Fruit fly (Drosophila melanogaster) whole organism, wandering third instar larva: ENCODE results near the gene CG11583.

Experiments
- Dif ChIP-seq: fragments of 200-275, 200-300 bp; sonication (Bioruptor generic); optimal IDR thresholded peaks from 2 replicates; lab custom pipeline; 2018; ENCODE audit warnings: missing biosample characterization, missing genetic modification characterization; ENCODE audit not compliant: partially characterized antibody
- GATAd ChIP-seq: sonication (Bioruptor generic); optimal IDR thresholded peaks from 2 replicates; lab custom pipeline; 2016; ENCODE audit warnings: missing biosample characterization, missing genetic modification characterization
- Hnf4 ChIP-seq: fragments of 200-800 bp; sonication (Bioruptor generic); optimal IDR thresholded peaks from 2 replicates; lab custom pipeline; 2016; ENCODE audit warnings: missing biosample characterization, mild to moderate bottlenecking, missing genetic modification characterization
- Hr83 ChIP-seq: fragments of 200-300 bp; sonication (Bioruptor generic); optimal IDR thresholded peaks from 2 replicates; lab custom pipeline; 2016; ENCODE audit warnings: missing biosample characterization, mild to moderate bottlenecking, missing genetic modification characterization, moderate library complexity; ENCODE audit not compliant: poor library complexity, severe bottlenecking
- Jra ChIP-seq: sonication (Bioruptor generic); optimal IDR thresholded peaks from 2 replicates; lab custom pipeline; 2016; ENCODE audit warnings: missing biosample characterization, missing genetic modification characterization
- N ChIP-seq: fragments of >200 bp; optimal IDR thresholded peaks from 2 replicates; lab custom pipeline; 2018; ENCODE audit warnings: missing biosample characterization, missing external identifiers, missing genetic modification characterization
- Rel ChIP-seq, 2 experiments: fragments of 200-800 bp; sonication (Bioruptor generic) in 1 of 2; optimal IDR thresholded peaks; 2 replicates in 1 of 2; 3 replicates in 1 of 2; lab custom pipeline; 2016 to 2019; ENCODE audit warnings: mild to moderate bottlenecking in 2 of 2, missing biosample characterization in 2 of 2, missing genetic modification characterization in 2 of 2, moderate library complexity in 1 of 2
- Sp1 ChIP-seq: fragments of 200-800 bp; sonication (Bioruptor generic); optimal IDR thresholded peaks from 3 replicates; lab custom pipeline; 2019; ENCODE audit warnings: missing biosample characterization, mild to moderate bottlenecking, missing genetic modification characterization, moderate library complexity
- Vsx2 ChIP-seq: fragments of 200-300, 225-300 bp; sonication (Bioruptor generic); optimal IDR thresholded peaks from 2 replicates; lab custom pipeline; 2018; ENCODE audit warnings: missing biosample characterization, missing genetic modification characterization; ENCODE audit not compliant: partially characterized antibody
- br ChIP-seq: fragments of 200-800 bp; sonication (Bioruptor generic); optimal IDR thresholded peaks from 2 replicates; lab custom pipeline; 2016; ENCODE audit warnings: missing biosample characterization, missing genetic modification characterization
- dl ChIP-seq, 2 experiments: fragments of 175-275, 200-275 bp in 1 of 2; fragments of 200-275 bp in 1 of 2; sonication (Bioruptor generic); optimal IDR thresholded peaks; lab custom pipeline; 2018; ENCODE audit warnings: mild to moderate bottlenecking in 2 of 2, missing biosample characterization in 2 of 2, missing genetic modification characterization in 2 of 2, moderate library complexity in 2 of 2; ENCODE audit not compliant: partially characterized antibody in 2 of 2, insufficient read depth in 1 of 2
- ey ChIP-seq: fragments of 200-800 bp; sonication (Bioruptor generic); optimal IDR thresholded peaks from 2 replicates; lab custom pipeline; 2016; ENCODE audit warnings: missing biosample characterization, missing genetic modification characterization
- fru ChIP-seq: fragments of 200-800 bp; sonication (Bioruptor generic); optimal IDR thresholded peaks from 3 replicates; lab custom pipeline; 2016; ENCODE audit warnings: missing biosample characterization, mild to moderate bottlenecking, missing genetic modification characterization
- h ChIP-seq: fragments of 200-800 bp; sonication (Bioruptor generic); optimal IDR thresholded peaks from 3 replicates; lab custom pipeline; 2016; ENCODE audit warnings: missing biosample characterization, mild to moderate bottlenecking, missing genetic modification characterization
- sage ChIP-seq: fragments of 200-800 bp; sonication (Bioruptor generic); optimal IDR thresholded peaks from 2 replicates; lab custom pipeline; 2016; ENCODE audit warnings: missing biosample characterization, mild to moderate bottlenecking, missing genetic modification characterization
- sv ChIP-seq: fragments of 200-800 bp; sonication (Bioruptor generic); optimal IDR thresholded peaks from 3 replicates; lab custom pipeline; 2016; ENCODE audit warnings: missing biosample characterization, missing genetic modification characterization
- tai ChIP-seq: sonication (Bioruptor generic); optimal IDR thresholded peaks from 2 replicates; lab custom pipeline; 2016; ENCODE audit warnings: missing biosample characterization, missing genetic modification characterization

The CG11583 gene

DNA sequence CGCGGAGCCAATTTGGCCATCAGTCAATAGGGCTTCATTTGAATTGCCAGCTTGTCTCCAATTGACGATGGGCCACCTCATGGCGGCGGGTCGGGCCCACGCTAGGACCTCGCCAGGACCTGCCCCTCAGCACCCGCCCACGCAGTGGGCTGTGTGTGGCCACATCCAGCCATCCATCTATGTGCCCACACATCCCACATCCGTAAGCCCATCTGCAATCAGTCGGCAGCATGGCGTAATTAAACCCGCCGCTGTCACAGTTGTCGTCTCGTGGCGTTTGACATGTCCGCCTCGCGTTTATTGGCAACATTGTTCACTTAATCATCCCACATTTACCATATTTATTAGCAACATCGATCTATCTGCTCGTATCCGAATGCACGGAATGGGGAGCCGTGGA is 44.4 kb downstream of the CG11583 start:
- TF ChIP-seq ey (GFP tag; lab: Kevin White, UChicago) (no peak), sage (GFP tag; lab: Kevin White, UChicago) (no peak)

DNA sequence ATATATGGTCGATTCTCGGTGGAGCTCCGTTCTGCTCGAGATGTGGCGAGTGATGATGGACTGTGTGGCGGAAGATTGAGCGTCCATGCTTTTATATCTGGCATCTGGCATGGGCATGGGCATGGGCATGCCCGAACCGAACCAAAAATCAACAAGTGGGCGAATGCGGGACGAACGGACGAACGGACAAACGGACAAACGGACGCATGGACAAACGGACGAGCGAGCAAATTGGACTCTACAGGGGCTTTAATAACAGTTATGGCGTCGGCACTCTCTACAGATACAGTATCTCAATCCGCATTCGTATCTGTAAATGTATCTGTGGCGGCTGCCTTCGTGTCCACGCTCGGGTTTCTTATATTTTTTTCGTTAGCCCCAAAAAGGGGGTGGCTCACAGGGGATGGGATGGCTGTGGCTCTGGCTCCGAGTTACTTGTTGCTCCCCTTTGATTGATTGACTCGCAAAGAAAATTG is 46.5 kb downstream of the CG11583 start, which contains the start of gene ImpL2:
Gene ImpL2, minus strand, starts transcription at position 51 of the 476 bp plus-strand sequence.
- TF ChIP-seq dl (GFP tag; optimal IDR thresholded peaks at IDR 0.05; lab: Kevin White, UChicago; ENCODE audit: insufficient read depth in 1 of 2, partially characterized antibody in 2 of 2): no peak
- TF ChIP-seq Rel (GFP tag; optimal IDR thresholded peaks at IDR 0.05; lab: Kevin White, UChicago): no peak
- TF ChIP-seq Rel (tag; optimal IDR thresholded peaks at IDR 0.05; lab: Kevin White, UChicago): no peak
- TF ChIP-seq tai: no peak
- TF ChIP-seq Hr83 (GFP tag; lab: Kevin White, UChicago): no peak
- no peak for TF ChIP-seq GATAd (GFP tag; lab: Kevin White, UChicago)
- no peak for TF ChIP-seq Sp1 (GFP tag; lab: Kevin White, UChicago)
- no peak for TF ChIP-seq sage (GFP tag; lab: Kevin White, UChicago)
- no peak for TF ChIP-seq Jra

DNA sequence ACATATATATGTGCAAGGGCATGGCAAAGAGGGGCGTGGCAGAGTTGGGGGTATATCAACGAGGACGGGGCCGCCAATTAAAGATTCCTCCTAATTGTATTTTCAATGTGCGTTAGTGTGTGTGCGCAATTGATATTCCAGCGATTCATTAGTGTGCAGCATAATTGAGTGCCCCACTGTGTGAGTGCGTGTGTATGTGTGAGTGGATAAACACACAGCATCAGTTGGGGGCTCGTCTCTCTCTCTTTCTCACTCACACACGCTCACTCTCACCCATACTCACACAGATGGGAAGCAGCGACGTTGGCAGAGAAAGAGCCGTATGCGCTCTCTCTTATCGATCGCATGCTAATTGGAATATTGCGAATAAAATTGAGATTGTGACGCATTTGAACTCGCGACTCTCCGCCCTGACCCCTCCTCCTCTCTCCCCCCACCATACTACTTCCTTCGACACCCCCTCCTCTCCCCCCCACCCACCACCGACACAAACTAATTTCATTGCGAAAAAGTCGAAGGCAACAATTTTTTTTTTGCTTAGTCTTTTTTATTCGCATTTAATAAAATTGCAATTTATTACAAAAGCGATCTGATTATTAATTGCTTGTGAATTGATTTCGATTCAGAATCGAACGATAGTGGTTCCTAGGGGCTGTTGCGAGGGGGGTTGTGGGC is 48.9 kb downstream of the CG11583 start:
- TF ChIP-seq h (GFP tag; lab: Kevin White, UChicago) (no peak), Hnf4 (GFP tag; lab: Kevin White, UChicago) (no peak), dl (GFP tag; optimal IDR thresholded peaks at IDR 0.05; lab: Kevin White, UChicago; ENCODE audit: insufficient read depth in 1 of 2, partially characterized antibody in 2 of 2) (peak in 1 of 2 experiments; percentile 21), Rel (GFP tag; optimal IDR thresholded peaks at IDR 0.05; lab: Kevin White, UChicago) (no peak), Rel (tag; optimal IDR thresholded peaks at IDR 0.05; lab: Kevin White, UChicago) (peak; percentile 2), Vsx2 (peak; percentile 11), sv (GFP tag; lab: Kevin White, UChicago) (no peak), N (GFP tag; lab: Kevin White, UChicago) (peak; percentile 64), Dif (peak; percentile 38)

DNA sequence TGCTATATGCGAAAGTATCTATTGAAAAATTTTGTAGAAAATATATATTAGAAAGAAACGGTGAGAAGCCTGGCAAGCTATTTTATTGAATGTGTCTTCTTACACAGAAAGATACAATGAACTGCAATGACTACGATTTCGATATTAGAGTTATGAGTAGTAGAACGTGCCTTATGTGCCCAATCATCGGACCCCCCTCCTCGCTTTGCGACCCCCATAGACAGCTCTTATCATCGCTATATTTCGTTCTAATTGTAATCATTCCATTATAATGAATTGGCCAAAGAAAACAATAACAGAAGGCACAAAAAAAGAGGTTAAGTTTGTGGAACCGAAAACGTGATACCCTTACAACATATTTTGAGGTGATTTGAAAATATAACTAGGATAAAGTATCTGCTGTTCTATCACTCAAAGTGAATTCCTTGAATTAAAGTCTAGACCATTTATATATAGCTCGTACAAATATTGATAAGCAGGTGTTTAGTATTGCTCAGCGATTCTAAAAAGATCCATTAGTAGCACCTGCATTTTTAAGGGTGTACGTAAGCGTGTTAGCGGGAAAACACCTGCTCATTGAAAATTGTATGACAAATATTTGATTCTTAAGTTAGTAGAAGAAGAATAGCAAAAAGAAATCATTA is 49.8 kb downstream of the CG11583 start:
- TF ChIP-seq fru (GFP tag; lab: Kevin White, UChicago) (peak; percentile 23), ey (GFP tag; lab: Kevin White, UChicago) (peak; percentile 15), br (GFP tag; lab: Kevin White, UChicago) (no peak), h (GFP tag; lab: Kevin White, UChicago) (peak; percentile 43)

DNA sequence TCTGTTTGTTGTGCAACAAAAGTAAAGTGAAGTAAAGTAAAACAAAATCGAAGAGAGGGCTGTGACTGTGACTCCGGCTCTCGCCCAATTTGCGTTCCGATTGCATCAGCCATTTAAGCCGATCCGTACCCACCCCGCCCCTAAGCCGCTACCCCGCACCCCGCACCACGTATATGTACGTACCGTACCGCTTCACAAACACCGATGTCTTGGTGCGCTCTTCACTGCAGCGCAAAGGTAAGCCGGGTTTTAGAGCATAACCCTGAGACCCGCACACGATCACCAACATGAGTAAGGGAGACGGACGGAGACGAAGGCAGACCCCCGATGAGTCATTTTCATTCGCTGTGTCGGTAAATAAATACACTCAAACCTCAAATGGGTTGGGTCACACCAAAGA is 50.4 kb downstream of the CG11583 start:
- peak; percentile 14 for TF ChIP-seq Jra
- no peak for TF ChIP-seq Hr83 (GFP tag; lab: Kevin White, UChicago)
- no peak for TF ChIP-seq br (GFP tag; lab: Kevin White, UChicago)
